Worm (Caenorhabditis elegans) whole organism, young adult: ENCODE measurements around the gene djr-1.2.
A peak's percentile ranks its signal among the peaks of the same experiment; 100 is the strongest.

Source experiments
- B0261.1 ChIP-seq: sonication (generic microtip); optimal IDR thresholded peaks from 2 replicates; lab custom pipeline; 2016; ENCODE audit warnings: mild to moderate bottlenecking, missing genetic modification characterization, moderate library complexity, missing compliant biosample characterization
- C06A6.2 ChIP-seq: fragments of 200-800 bp; sonication (Bioruptor generic); conservative IDR thresholded peaks from 2 replicates; pipeline ENCODE4 v1.3.6; 2022; ENCODE audit warnings: missing genetic modification characterization, missing compliant biosample characterization
- C17E4.6 ChIP-seq: fragments of 200-800 bp; sonication (Bioruptor generic); IDR thresholded peaks from 2 replicates; pipeline ENCODE4 v1.3.6; 2022; ENCODE audit warnings: missing genetic modification reagents, missing genetic modification characterization, missing compliant biosample characterization
- F22D6.2 ChIP-seq: sonication (generic microtip); optimal IDR thresholded peaks from 2 replicates; lab custom pipeline; 2016; ENCODE audit warnings: mild to moderate bottlenecking, missing genetic modification characterization, missing compliant biosample characterization
- F33H1.4 ChIP-seq: fragments of 200-800 bp; sonication (Bioruptor generic); IDR thresholded peaks from 2 replicates; pipeline ENCODE4 v1.3.6; 2022; ENCODE audit warnings: missing genetic modification reagents, missing genetic modification characterization, missing compliant biosample characterization
- F52B5.7 ChIP-seq: sonication (generic microtip); optimal IDR thresholded peaks from 2 replicates; lab custom pipeline; 2016; ENCODE audit warnings: mild to moderate bottlenecking, missing genetic modification characterization, missing compliant biosample characterization
- T07F8.4 ChIP-seq: sonication (generic microtip); optimal IDR thresholded peaks from 2 replicates; lab custom pipeline; 2016; ENCODE audit warnings: mild to moderate bottlenecking, missing genetic modification characterization, moderate library complexity, missing compliant biosample characterization
- T26A5.8 ChIP-seq: sonication (generic microtip); optimal IDR thresholded peaks from 2 replicates; lab custom pipeline; 2016; ENCODE audit warnings: missing genetic modification characterization, missing compliant biosample characterization
- Y53F4B.3 ChIP-seq: fragments of 200-800 bp; sonication (Bioruptor generic); IDR thresholded peaks from 2 replicates; pipeline ENCODE4 v1.3.6; 2022; ENCODE audit warnings: missing genetic modification reagents, missing genetic modification characterization, missing compliant biosample characterization
- aptf-3 ChIP-seq: fragments of 200-800 bp; sonication (Bioruptor generic); IDR thresholded peaks from 2 replicates; pipeline ENCODE4 v1.3.6; 2022; ENCODE audit warnings: missing genetic modification characterization, missing compliant biosample characterization
- attf-5 ChIP-seq: fragments of 200-800 bp; sonication (Bioruptor generic); optimal IDR thresholded peaks from 2 replicates; lab custom pipeline; 2018; ENCODE audit warnings: mild to moderate bottlenecking, missing genetic modification characterization, missing compliant biosample characterization
- bed-1 ChIP-seq: fragments of 200-800 bp; sonication (Bioruptor generic); IDR thresholded peaks from 2 replicates; pipeline ENCODE4 v1.3.6; 2022; ENCODE audit warnings: missing genetic modification reagents, missing genetic modification characterization, missing compliant biosample characterization
- cebp-1 ChIP-seq, 2 experiments: fragments of 200-800 bp in 1 of 2; sonication (Bioruptor generic) in 1 of 2; sonication (generic microtip) in 1 of 2; IDR thresholded peaks in 1 of 2; optimal IDR thresholded peaks in 1 of 2; 2 replicates each; pipeline versions ENCODE4 v1.3.6 to Lab custom; 2017 to 2022; ENCODE audit warnings: missing compliant biosample characterization in 2 of 2, missing genetic modification characterization in 2 of 2, mild to moderate bottlenecking in 1 of 2, missing genetic modification reagents in 1 of 2, moderate library complexity in 1 of 2
- cebp-2 ChIP-seq: fragments of 200-800 bp; sonication (Bioruptor generic); IDR thresholded peaks from 2 replicates; pipeline ENCODE4 v1.3.6; 2022; ENCODE audit warnings: missing genetic modification characterization, missing compliant biosample characterization
- ceh-79 ChIP-seq: sonication (generic microtip); optimal IDR thresholded peaks from 2 replicates; lab custom pipeline; 2017; ENCODE audit warnings: mild to moderate bottlenecking, missing genetic modification characterization, missing compliant biosample characterization
- dpl-1 ChIP-seq: fragments of 150-350 bp; optimal IDR thresholded peaks from 2 replicates; lab custom pipeline; 2014; ENCODE audit warnings: missing biosample characterization, missing genetic modification reagents, missing genetic modification characterization
- efl-1 ChIP-seq: fragments of 150-350 bp; optimal IDR thresholded peaks from 2 replicates; lab custom pipeline; 2014; ENCODE audit warnings: missing biosample characterization, missing genetic modification reagents, missing genetic modification characterization
- fkh-3 ChIP-seq: sonication (generic microtip); optimal IDR thresholded peaks from 2 replicates; lab custom pipeline; 2016; ENCODE audit warnings: mild to moderate bottlenecking, missing genetic modification characterization, missing compliant biosample characterization
- hlh-12 ChIP-seq: sonication (generic microtip); optimal IDR thresholded peaks from 2 replicates; lab custom pipeline; 2016; ENCODE audit warnings: missing genetic modification characterization, missing compliant biosample characterization
- hlh-26 ChIP-seq: fragments of 200-800 bp; sonication (Bioruptor generic); conservative IDR thresholded peaks from 2 replicates; pipeline ENCODE4 v1.3.6; 2022; ENCODE audit warnings: missing genetic modification reagents, missing genetic modification characterization, missing compliant biosample characterization
- let-607 ChIP-seq, 2 experiments: fragments of 200-800 bp in 1 of 2; sonication (Bioruptor generic) in 1 of 2; sonication (generic microtip) in 1 of 2; optimal IDR thresholded peaks; 2 replicates each; lab custom pipeline; 2016 to 2018; ENCODE audit warnings: mild to moderate bottlenecking in 2 of 2, missing compliant biosample characterization in 2 of 2, missing genetic modification characterization in 2 of 2, moderate library complexity in 2 of 2, missing genotype in 1 of 2
- lin-26 ChIP-seq: fragments of 200-800 bp; sonication (Bioruptor generic); IDR thresholded peaks from 2 replicates; pipeline ENCODE4 v1.3.6; 2022; ENCODE audit warnings: missing genetic modification reagents, missing genetic modification characterization, missing compliant biosample characterization
- lin-54 ChIP-seq: fragments of 200-800 bp; sonication (Bioruptor generic); optimal IDR thresholded peaks from 2 replicates; lab custom pipeline; 2018; ENCODE audit warnings: mild to moderate bottlenecking, missing genetic modification characterization, missing compliant biosample characterization
- lir-1 ChIP-seq: fragments of 200-800 bp; sonication (Bioruptor generic); conservative IDR thresholded peaks from 2 replicates; pipeline ENCODE4 v1.3.6; 2022; ENCODE audit warnings: missing genetic modification reagents, missing genetic modification characterization, missing compliant biosample characterization
- lsl-1 ChIP-seq: fragments of 200-800 bp; sonication (Bioruptor generic); optimal IDR thresholded peaks from 2 replicates; lab custom pipeline; 2018; ENCODE audit warnings: mild to moderate bottlenecking, missing genetic modification characterization, moderate library complexity, missing compliant biosample characterization
- madf-3 ChIP-seq: fragments of 200-800 bp; sonication (Bioruptor generic); IDR thresholded peaks from 2 replicates; pipeline ENCODE4 v1.3.6; 2022; ENCODE audit warnings: missing genetic modification reagents, missing genetic modification characterization, missing compliant biosample characterization
- madf-8 ChIP-seq: fragments of 200-800 bp; sonication (Bioruptor generic); conservative IDR thresholded peaks from 2 replicates; pipeline ENCODE4 v1.3.6; 2022; ENCODE audit warnings: missing genetic modification reagents, missing genetic modification characterization, missing compliant biosample characterization
- mel-28 ChIP-seq: sonication (generic microtip); optimal IDR thresholded peaks from 2 replicates; lab custom pipeline; 2016; ENCODE audit warnings: borderline replicate concordance, mild to moderate bottlenecking, missing genetic modification characterization, missing compliant biosample characterization
- nfya-2 ChIP-seq: fragments of 200-800 bp; sonication (Bioruptor generic); IDR thresholded peaks from 2 replicates; pipeline ENCODE4 v1.3.6; 2022; ENCODE audit warnings: missing genetic modification reagents, missing genetic modification characterization, missing compliant biosample characterization
- nhr-120 ChIP-seq: fragments of 200-800 bp; sonication (Bioruptor generic); IDR thresholded peaks from 2 replicates; pipeline ENCODE4 v1.3.6; 2022; ENCODE audit warnings: missing genetic modification characterization, missing compliant biosample characterization
- nhr-27 ChIP-seq: fragments of 200-800 bp; sonication (Bioruptor generic); optimal IDR thresholded peaks from 2 replicates; lab custom pipeline; 2018; ENCODE audit warnings: mild to moderate bottlenecking, missing genetic modification characterization, moderate library complexity, missing compliant biosample characterization
- nhr-80 ChIP-seq: sonication (generic microtip); optimal IDR thresholded peaks from 2 replicates; lab custom pipeline; 2016; ENCODE audit warnings: missing genetic modification characterization, missing compliant biosample characterization
- rcor-1 ChIP-seq: fragments of 200-800 bp; sonication (Bioruptor generic); IDR thresholded peaks from 2 replicates; pipeline ENCODE4 v1.3.6; 2022; ENCODE audit warnings: missing genetic modification reagents, missing genetic modification characterization, missing compliant biosample characterization
- rec-8 ChIP-seq, 2 experiments: sonication (generic microtip); optimal IDR thresholded peaks; 2 replicates each; lab custom pipeline; 2016; ENCODE audit warnings: mild to moderate bottlenecking in 2 of 2, missing genetic modification characterization in 2 of 2, missing genetic modification reagents in 2 of 2, missing genotype in 2 of 2, missing biosample characterization in 1 of 2, missing compliant biosample characterization in 1 of 2, moderate library complexity in 1 of 2
- rpc-1 ChIP-seq, 2 experiments: fragments of 150-350 bp in 1 of 2; sonication (generic microtip) in 1 of 2; optimal IDR thresholded peaks; 2 replicates each; lab custom pipeline; 2014 to 2018; ENCODE audit warnings: missing biosample characterization in 1 of 2, missing genetic modification characterization in 1 of 2, missing genetic modification reagents in 1 of 2, missing genotype in 1 of 2
- sdz-38 ChIP-seq: sonication (generic microtip); optimal IDR thresholded peaks from 2 replicates; lab custom pipeline; 2016; ENCODE audit warnings: missing genotype, missing genetic modification characterization, missing compliant biosample characterization
- snpc-1.1 ChIP-seq: sonication (generic microtip); optimal IDR thresholded peaks from 2 replicates; lab custom pipeline; 2017; ENCODE audit warnings: missing genetic modification characterization, mild to moderate bottlenecking, missing compliant biosample characterization, antibody characterized with exemption, moderate library complexity, missing genotype, missing genetic modification reagents; ENCODE audit not compliant: insufficient read depth
- snpc-4 ChIP-seq, 5 experiments: fragments of 150-350 bp in 1 of 5; sonication (generic microtip) in 4 of 5; optimal IDR thresholded peaks; 2 replicates each; lab custom pipeline; 2014 to 2018; ENCODE audit warnings: missing genetic modification characterization in 5 of 5, missing biosample characterization in 3 of 5, antibody characterized with exemption in 2 of 5, mild to moderate bottlenecking in 2 of 5, missing compliant biosample characterization in 2 of 5, missing genotype in 2 of 5, moderate library complexity in 2 of 5, missing genetic modification reagents in 1 of 5
- somi-1 ChIP-seq: fragments of 200-800 bp; sonication (Bioruptor generic); optimal IDR thresholded peaks from 2 replicates; lab custom pipeline; 2018; ENCODE audit warnings: mild to moderate bottlenecking, missing genetic modification characterization, missing compliant biosample characterization
- sptf-2 ChIP-seq: fragments of 200-800 bp; sonication (Bioruptor generic); optimal IDR thresholded peaks from 2 replicates; lab custom pipeline; 2018; ENCODE audit warnings: mild to moderate bottlenecking, missing genetic modification characterization, missing compliant biosample characterization
- tlf-1 ChIP-seq: fragments of 200-800 bp; sonication (Bioruptor generic); optimal IDR thresholded peaks from 2 replicates; lab custom pipeline; 2018; ENCODE audit warnings: mild to moderate bottlenecking, missing genetic modification characterization, missing compliant biosample characterization
- unc-62 ChIP-seq: fragments of 150-350 bp; optimal IDR thresholded peaks from 2 replicates; lab custom pipeline; 2014; ENCODE audit warnings: missing biosample characterization, missing genetic modification reagents, missing genetic modification characterization
- xnd-1 ChIP-seq: sonication (generic microtip); optimal IDR thresholded peaks from 2 replicates; lab custom pipeline; 2016; ENCODE audit warnings: missing genotype, missing genetic modification reagents, missing genetic modification characterization, missing compliant biosample characterization
- zfh-2 ChIP-seq: fragments of 200-800 bp; sonication (Bioruptor generic); conservative IDR thresholded peaks from 2 replicates; pipeline ENCODE4 v1.3.6; 2022; ENCODE audit warnings: missing genetic modification reagents, missing genetic modification characterization, missing compliant biosample characterization
- zim-3 ChIP-seq: sonication (generic microtip); optimal IDR thresholded peaks from 2 replicates; lab custom pipeline; 2017; ENCODE audit warnings: mild to moderate bottlenecking, missing genetic modification characterization, moderate library complexity, missing compliant biosample characterization
- ztf-22 ChIP-seq: fragments of 200-800 bp; sonication (Bioruptor generic); optimal IDR thresholded peaks from 2 replicates; lab custom pipeline; 2018; ENCODE audit warnings: mild to moderate bottlenecking, missing genetic modification characterization, moderate library complexity, missing compliant biosample characterization

The djr-1.2 gene

DNA sequence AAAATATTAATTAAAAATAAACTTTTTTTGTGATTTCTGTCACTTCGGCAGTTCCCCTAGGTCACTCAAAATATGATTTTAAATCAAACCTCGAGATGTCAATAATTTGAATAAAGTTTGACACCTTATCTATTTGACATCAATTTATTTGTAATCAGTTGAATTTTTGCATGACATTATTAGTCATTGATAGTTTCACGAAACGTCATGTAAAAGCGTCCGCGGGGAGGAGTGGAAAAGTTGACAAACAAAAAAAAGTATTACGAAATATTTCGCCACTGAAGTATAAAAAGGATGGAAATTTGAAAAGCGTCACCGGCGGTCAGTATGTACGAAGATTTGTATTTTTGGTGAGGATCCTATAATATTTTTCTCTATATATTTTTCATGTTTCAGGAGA lies 30.1 kb downstream of the djr-1.2 start, which contains the start of gene K09D9.1 (continued):
- TF ChIP-seq attf-5 (GFP tag; lab: Kevin White, UChicago) (peak; percentile 19), nfya-2 (GFP tag; lab: Robert Waterston, UW) (no peak), mel-28 (tag; lab: Kevin White, UChicago) (no peak), T07F8.4 (no peak), zfh-2 (GFP tag; lab: Robert Waterston, UW) (no peak), rec-8 (tag; optimal IDR thresholded peaks at IDR 0.05; lab: Kevin White, UChicago) (no peak), hlh-12 (tag; lab: Kevin White, UChicago) (no peak), unc-62 (peak; percentile 97), madf-3 (GFP tag; lab: Robert Waterston, UW) (no peak), nhr-120 (GFP tag; lab: Robert Waterston, UW) (no peak), cebp-1 (GFP tag; IDR thresholded peaks at IDR 0.05; lab: Robert Waterston, UW) (peak; percentile 93), cebp-1 (tag; optimal IDR thresholded peaks at IDR 0.05; lab: Kevin White, UChicago) (peak; percentile 95), lin-54 (GFP tag; lab: Kevin White, UChicago) (no peak), F33H1.4 (GFP tag; lab: Robert Waterston, UW) (no peak), lir-1 (GFP tag; lab: Robert Waterston, UW) (no peak), bed-1 (GFP tag; lab: Robert Waterston, UW) (no peak), nhr-80 (tag; lab: Kevin White, UChicago) (peak; percentile 93), lin-26 (GFP tag; lab: Robert Waterston, UW) (no peak), dpl-1 (GFP tag; lab: Kevin White, UChicago) (no peak), sdz-38 (tag; lab: Kevin White, UChicago) (no peak), zim-3 (tag; lab: Kevin White, UChicago) (no peak), snpc-1.1 (tag; lab: Kevin White, UChicago) (no peak), tlf-1 (GFP tag; lab: Kevin White, UChicago) (no peak), B0261.1 (no peak), C17E4.6 (no peak), T26A5.8 (tag; lab: Kevin White, UChicago) (no peak), fkh-3 (tag; lab: Kevin White, UChicago) (no peak), let-607 (tag; optimal IDR thresholded peaks at IDR 0.05; lab: Kevin White, UChicago) (peak in 1 of 2 experiments; percentile 29), Y53F4B.3 (GFP tag; lab: Robert Waterston, UW) (no peak), xnd-1 (tag; lab: Kevin White, UChicago) (no peak), ceh-79 (tag; lab: Kevin White, UChicago) (no peak), C06A6.2 (GFP tag; lab: Robert Waterston, UW) (no peak), F52B5.7 (tag; lab: Kevin White, UChicago) (no peak), efl-1 (GFP tag; lab: Kevin White, UChicago) (no peak), aptf-3 (no peak), somi-1 (GFP tag; lab: Kevin White, UChicago) (no peak), ztf-22 (GFP tag; lab: Kevin White, UChicago) (peak; percentile 57), rcor-1 (no peak), madf-8 (GFP tag; lab: Robert Waterston, UW) (no peak), F22D6.2 (tag; lab: Kevin White, UChicago) (no peak), cebp-2 (GFP tag; lab: Robert Waterston, UW) (no peak), sptf-2 (GFP tag; lab: Kevin White, UChicago) (no peak), nhr-27 (no peak), snpc-4 (GFP tag; optimal IDR thresholded peaks at IDR 0.05; lab: Kevin White, UChicago) (no peak), snpc-4 (tag; optimal IDR thresholded peaks at IDR 0.05; lab: Kevin White, UChicago) (no peak), hlh-26 (GFP tag; lab: Robert Waterston, UW) (no peak), rpc-1 (optimal IDR thresholded peaks at IDR 0.05; lab: Kevin White, UChicago) (no peak), rpc-1 (tag; optimal IDR thresholded peaks at IDR 0.05; lab: Kevin White, UChicago) (no peak), lsl-1 (GFP tag; lab: Kevin White, UChicago) (no peak)
